Worm (Caenorhabditis elegans) whole organism, dauer: ENCODE data around the gene srh-272.

Experiments
- unc-62 ChIP-seq: sonication (generic microtip); optimal IDR thresholded peaks from 2 replicates; lab custom pipeline; 2017; ENCODE audit warnings: missing biosample characterization, missing genetic modification reagents, missing genetic modification characterization

srh-272 gene

ce11 chrV:2864899-2865298, 1.8 kb downstream of the srh-272 start, which contains the start of gene srh-240:
TSS of gene srh-240 (plus strand) at chrV:2865199.
- no peak for TF ChIP-seq unc-62 (GFP tag; lab: Kevin White, UChicago)

DNA sequence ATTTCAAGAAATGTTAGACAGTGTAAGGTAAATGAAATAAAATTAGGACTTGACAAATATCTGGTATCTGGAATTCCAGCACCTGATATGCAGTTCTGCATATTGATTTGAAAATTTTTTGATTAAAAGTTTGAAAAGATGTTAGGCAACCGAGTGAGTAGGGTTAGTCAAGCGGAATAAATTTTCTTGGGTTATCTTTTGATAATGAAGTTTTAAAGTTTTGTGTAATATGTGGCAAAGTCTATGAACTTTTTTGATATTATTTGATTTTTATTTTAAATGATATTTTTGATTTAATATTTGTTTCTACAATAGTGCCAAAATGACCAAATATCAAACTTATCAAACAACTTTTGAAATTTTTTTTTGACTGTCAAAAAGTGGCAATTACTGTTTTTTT, 6.4 kb downstream of the srh-272 start, which contains the start of gene srh-241:
srh-241 (minus strand) TSS at position 101 of the 400 bp plus-strand sequence.
- TF ChIP-seq unc-62 (GFP tag; lab: Kevin White, UChicago): no peak

DNA sequence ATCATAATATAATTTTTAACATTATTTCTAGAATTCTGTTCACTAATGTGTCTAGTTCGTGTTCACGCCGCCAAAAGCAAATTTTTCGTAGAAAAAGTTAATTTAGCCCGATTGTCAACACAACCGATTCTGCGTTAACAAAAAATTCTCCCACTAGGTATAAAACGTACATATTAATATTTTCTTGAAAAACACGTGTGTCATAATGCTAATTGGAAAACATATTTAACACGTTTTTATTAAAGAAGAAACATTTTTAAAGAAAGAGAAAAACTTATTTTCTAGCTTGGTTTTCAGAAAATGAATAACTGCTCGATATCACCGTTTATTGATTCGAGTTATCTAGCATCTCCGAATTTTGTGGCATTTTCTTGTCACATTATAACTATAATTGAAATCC, 7.0 kb downstream of the srh-272 start, which contains the start of gene srh-243:
srh-243 (plus strand) TSS at position 301 of the 400 bp plus-strand sequence.
- no peak for TF ChIP-seq unc-62 (GFP tag; lab: Kevin White, UChicago)

ce11 chrV:2871754-2872504, 8.8 kb downstream of the srh-272 start:
- TF ChIP-seq unc-62 (GFP tag; lab: Kevin White, UChicago): no peak

DNA sequence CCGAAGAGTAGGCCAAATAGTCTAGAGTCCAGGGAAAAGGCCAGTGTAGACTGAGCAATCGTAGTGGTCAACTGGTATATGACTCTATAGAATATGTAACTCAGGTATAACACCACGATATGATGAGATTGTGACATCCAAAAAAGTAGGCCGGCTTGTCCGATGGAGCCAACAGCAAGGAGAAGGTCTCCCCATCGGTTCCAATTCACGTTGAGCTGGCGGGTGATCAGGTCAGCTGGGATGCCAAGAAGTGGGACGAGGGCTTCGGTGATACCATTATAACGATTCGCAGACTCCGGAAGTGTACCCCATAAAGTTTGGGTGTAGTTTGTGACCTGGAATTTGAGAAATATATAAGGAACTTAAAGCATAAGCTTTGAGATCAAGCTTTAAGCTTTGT, 9.8 kb downstream of the srh-272 start:
- TF ChIP-seq unc-62 (GFP tag; lab: Kevin White, UChicago): no peak

DNA sequence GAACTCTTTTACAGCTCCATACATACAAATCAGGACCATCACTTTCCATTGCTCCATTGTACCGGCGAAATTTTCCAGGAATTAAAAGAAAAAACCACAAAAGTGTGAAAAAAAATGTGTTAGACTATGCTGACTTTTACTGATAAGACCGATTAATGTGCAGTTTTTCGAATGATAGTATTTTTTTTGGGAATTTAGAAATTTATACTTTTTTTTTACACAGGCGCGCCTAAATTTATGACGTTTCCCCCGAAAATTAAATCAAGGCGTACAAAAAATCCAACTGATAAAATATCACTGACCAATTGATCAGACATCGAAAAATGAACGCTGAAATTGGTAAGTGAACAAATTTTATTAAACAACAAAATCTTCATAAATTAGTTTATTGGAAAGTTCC, 12.3 kb downstream of the srh-272 start, which contains the start of gene folt-2:
folt-2 (minus strand) TSS at position 179 of the 400 bp plus-strand sequence.
- TF ChIP-seq unc-62 (GFP tag; lab: Kevin White, UChicago): no peak

DNA sequence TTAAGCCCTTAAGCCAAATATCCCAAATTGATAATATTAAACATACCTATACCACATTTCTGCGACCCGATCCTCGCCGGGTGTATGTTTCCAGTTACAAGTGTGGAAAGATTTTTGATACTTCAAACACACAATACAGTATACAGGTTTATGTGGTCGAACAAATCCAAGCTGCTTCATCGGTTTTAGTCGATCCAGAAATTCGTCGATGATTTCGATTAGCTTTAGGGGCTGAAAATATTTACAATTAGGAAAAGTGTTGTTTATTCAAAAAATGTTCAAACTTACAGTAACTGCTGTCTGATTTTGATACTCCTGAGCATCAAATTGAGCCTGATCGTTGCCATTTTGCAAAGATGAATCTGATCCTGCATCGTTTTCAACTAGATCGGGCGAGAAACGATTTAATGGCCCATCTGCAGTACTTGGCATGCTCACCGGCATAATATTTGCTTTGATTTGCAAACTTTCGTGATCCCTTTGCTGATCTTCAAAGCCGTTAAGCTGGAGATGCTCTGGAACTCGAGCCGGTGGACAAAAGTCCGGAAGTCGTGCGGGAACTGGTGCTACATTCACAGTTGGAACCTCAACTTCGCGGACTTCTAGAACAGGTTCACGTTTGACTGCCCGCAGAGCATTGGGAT, 13.2 kb downstream of the srh-272 start:
- no peak for TF ChIP-seq unc-62 (GFP tag; lab: Kevin White, UChicago)

ce11 chrV:2877509-2877908, 14.4 kb downstream of the srh-272 start, which contains the start of gene F37B4.10:
TSS of gene F37B4.10 (minus strand) at chrV:2877609.
- no peak for TF ChIP-seq unc-62 (GFP tag; lab: Kevin White, UChicago)

ce11 chrV:2879801-2880200, 16.7 kb downstream of the srh-272 start, which contains the start of gene str-39:
TSS of gene str-39 (minus strand) at chrV:2879901.
- TF ChIP-seq unc-62 (GFP tag; lab: Kevin White, UChicago): no peak

DNA sequence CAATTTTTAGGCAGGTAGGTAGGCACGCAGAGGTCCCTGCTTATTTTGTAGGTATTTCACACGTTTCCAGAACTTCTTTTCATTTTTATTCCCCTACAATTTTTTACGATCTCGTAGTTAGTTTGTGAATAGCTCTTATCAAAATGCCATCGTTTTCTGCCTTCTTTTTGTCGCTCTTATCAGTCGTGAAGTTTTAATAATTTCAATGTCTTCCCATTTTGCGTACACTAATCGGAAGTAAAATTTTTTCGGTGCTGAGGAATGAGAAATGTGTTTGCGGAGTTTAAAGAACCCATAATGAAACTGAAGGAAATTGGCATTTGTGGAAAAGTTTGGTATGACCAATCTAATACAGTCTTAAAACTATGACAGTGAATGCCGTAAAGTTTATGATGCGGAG, 17.2 kb downstream of the srh-272 start:
- TF ChIP-seq unc-62 (GFP tag; lab: Kevin White, UChicago): no peak

DNA sequence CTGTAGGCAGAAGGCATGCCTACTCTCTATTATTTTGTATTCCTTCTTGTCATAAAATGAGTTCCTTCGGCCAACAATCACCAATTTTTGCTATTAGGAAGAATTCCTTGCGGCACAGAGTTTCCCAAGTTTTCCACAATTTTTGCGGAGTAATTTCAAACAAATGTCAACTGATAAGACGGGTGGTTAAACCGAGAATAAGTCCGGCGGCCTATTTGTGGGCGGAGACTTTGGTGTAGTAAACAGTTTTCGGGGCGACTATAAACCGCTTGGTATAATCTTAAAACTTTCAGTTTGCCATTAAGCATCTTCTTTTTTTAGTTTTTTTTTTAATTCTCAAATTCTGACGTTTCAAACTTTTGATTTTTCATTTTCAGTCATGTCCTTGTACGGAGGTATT, 17.9 kb downstream of the srh-272 start, which contains the start of gene ifc-1:
ifc-1 (plus strand) TSS at position 378 of the 400 bp plus-strand sequence.
- no peak for TF ChIP-seq unc-62 (GFP tag; lab: Kevin White, UChicago)

ce11 chrV:2881565-2881964, 18.4 kb downstream of the srh-272 start:
- no peak for TF ChIP-seq unc-62 (GFP tag; lab: Kevin White, UChicago)

DNA sequence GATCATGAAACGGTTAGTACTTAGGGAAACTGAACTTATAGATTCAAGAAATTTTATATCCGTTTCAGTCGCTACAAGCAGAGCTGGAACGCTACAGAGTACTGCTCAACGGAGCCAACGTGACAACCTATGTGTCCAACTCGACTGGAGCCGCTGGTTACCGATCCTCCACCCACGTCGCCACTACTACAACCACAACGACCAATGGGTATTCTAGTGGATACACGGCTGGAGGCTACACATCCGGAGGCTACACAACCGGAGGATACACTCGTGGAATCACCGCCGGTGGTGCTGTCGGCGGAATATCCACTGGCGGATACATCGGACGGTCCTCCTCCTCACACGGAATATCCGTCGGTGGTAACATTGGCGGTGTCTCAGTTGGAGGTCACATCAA, 20.0 kb downstream of the srh-272 start:
- no peak for TF ChIP-seq unc-62 (GFP tag; lab: Kevin White, UChicago)

DNA sequence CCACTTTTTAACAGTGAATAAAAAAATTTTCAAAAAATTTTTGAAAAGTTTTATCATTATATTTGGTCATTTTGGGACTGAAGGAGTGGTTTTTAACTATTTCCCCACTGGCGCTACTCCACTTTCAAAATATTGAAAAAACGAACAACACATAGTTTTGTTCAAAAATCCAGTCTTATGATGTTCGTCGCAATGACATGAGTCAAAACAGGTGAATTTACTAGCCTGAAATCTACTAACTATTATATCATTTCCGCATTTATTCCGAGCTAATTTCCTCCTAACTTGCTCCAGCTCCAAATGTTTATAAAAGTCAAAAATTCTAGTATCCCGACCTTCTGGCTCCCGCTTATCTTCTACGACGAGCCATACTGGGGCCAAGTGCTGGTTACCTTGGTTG, 21.3 kb downstream of the srh-272 start, which contains the start of gene sre-24:
sre-24 (plus strand) TSS at position 301 of the 400 bp plus-strand sequence.
- no peak for TF ChIP-seq unc-62 (GFP tag; lab: Kevin White, UChicago)

DNA sequence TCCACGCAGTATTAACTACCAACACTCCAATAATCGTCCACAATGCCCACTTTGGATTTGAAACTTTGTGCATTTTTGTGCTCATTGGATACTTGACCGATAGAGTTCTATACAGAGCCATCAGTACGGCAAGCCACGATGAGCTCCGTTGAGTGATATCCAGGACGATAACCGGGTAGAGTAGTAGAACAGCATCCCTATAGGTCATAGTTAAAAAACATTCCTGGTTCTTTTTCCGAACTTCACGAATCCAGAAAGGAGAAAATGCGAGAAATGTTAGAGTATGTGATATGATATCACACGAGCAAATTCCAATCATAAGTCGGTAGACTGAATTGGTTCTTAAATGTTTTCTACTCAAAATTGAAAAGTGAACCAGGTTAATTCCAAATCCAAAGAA, 25.1 kb downstream of the srh-272 start:
- no peak for TF ChIP-seq unc-62 (GFP tag; lab: Kevin White, UChicago)

- no peak for TF ChIP-seq unc-62 (GFP tag; lab: Kevin White, UChicago)
Measured at ce11 chrV:2888681-2889080, 25.5 kb downstream of the srh-272 start, which contains the start of gene srw-4. TSS of gene srw-4 (minus strand) at chrV:2888781.
